Fruit fly (Drosophila melanogaster) whole organism, embryonic: ENCODE results near the gene kek6.

ENCODE experiments used
- Aef1 ChIP-seq: fragments of 200-800 bp; sonication (Bioruptor generic); IDR thresholded peaks from 3 replicates; pipeline ENCODE4 v1.3.6; 2022; ENCODE audit warnings: missing biosample characterization, missing genetic modification characterization
- Antp ChIP-seq: fragments of 200-800 bp; sonication (Bioruptor generic); optimal IDR thresholded peaks from 3 replicates; lab custom pipeline; 2016; ENCODE audit warnings: missing biosample characterization, missing genetic modification characterization
- Awh ChIP-seq: fragments of 200-800 bp; sonication (Bioruptor generic); IDR thresholded peaks from 2 replicates; pipeline ENCODE4, ENCODE4 v1.3.6; 2022; ENCODE audit warnings: missing biosample characterization, missing genetic modification characterization
- B-H2 ChIP-seq: fragments of 200-800 bp; sonication (Bioruptor generic); optimal IDR thresholded peaks from 2 replicates; lab custom pipeline; 2018; ENCODE audit warnings: missing biosample characterization, mild to moderate bottlenecking, missing genetic modification characterization
- Blimp-1 ChIP-seq: fragments of 200-800 bp; sonication (Bioruptor generic); optimal IDR thresholded peaks from 3 replicates; lab custom pipeline; 2018; ENCODE audit warnings: missing biosample characterization, missing genetic modification characterization, mild to moderate bottlenecking, moderate library complexity, missing genetic modification reagents
- CG10366 ChIP-seq: fragments of 200-800 bp; sonication (Bioruptor generic); IDR thresholded peaks from 2 replicates; pipeline ENCODE4 v1.3.6; 2022; ENCODE audit warnings: missing biosample characterization, missing genetic modification characterization
- CG10979 ChIP-seq: fragments of 200-800 bp; sonication (Bioruptor generic); optimal IDR thresholded peaks from 2 replicates; lab custom pipeline; 2018; ENCODE audit warnings: missing biosample characterization, mild to moderate bottlenecking, missing genetic modification characterization, moderate library complexity
- CG11247 ChIP-seq: fragments of 200-800 bp; sonication (Bioruptor generic); IDR thresholded peaks from 2 replicates; pipeline ENCODE4 v1.3.6; 2022; ENCODE audit warnings: missing biosample characterization, missing genetic modification characterization
- CG12071 ChIP-seq: fragments of 200-800 bp; sonication (Bioruptor generic); optimal IDR thresholded peaks from 3 replicates; lab custom pipeline; 2018; ENCODE audit warnings: missing biosample characterization, mild to moderate bottlenecking, missing genetic modification characterization
- CG12769 ChIP-seq: fragments of 200-800 bp; sonication (Bioruptor generic); optimal IDR thresholded peaks from 2 replicates; lab custom pipeline; 2019; ENCODE audit warnings: missing biosample characterization, mild to moderate bottlenecking, missing genetic modification characterization, moderate library complexity
- CG14965 ChIP-seq: fragments of 200-800 bp; sonication (Bioruptor generic); optimal IDR thresholded peaks from 2 replicates; lab custom pipeline; 2016; ENCODE audit warnings: missing biosample characterization, missing genetic modification characterization, borderline replicate concordance
- CG17912 ChIP-seq: fragments of 200-800 bp; sonication (Bioruptor generic); optimal IDR thresholded peaks from 2 replicates; lab custom pipeline; 2018; ENCODE audit warnings: missing biosample characterization, mild to moderate bottlenecking, missing genetic modification characterization
- CG30020 ChIP-seq: fragments of 200-800 bp; optimal IDR thresholded peaks from 2 replicates; lab custom pipeline; 2019; ENCODE audit warnings: missing biosample characterization, mild to moderate bottlenecking, missing genetic modification characterization, moderate library complexity
- CG31388 ChIP-seq: fragments of 200-800 bp; sonication (Bioruptor generic); optimal IDR thresholded peaks from 2 replicates; lab custom pipeline; 2016; ENCODE audit warnings: missing biosample characterization, missing genetic modification characterization
- CG3163 ChIP-seq: fragments of 200-800 bp; sonication (Bioruptor generic); optimal IDR thresholded peaks from 3 replicates; lab custom pipeline; 2016; ENCODE audit warnings: missing biosample characterization, missing genetic modification characterization
- CG32532 ChIP-seq: fragments of 200-800 bp; sonication (Bioruptor generic); IDR thresholded peaks from 2 replicates; pipeline ENCODE4 v1.3.6; 2022; ENCODE audit warnings: missing biosample characterization, missing genetic modification characterization
- CG32772 ChIP-seq: fragments of 200-800 bp; sonication (Bioruptor generic); IDR thresholded peaks from 2 replicates; pipeline ENCODE4 v1.3.6; 2022; ENCODE audit warnings: missing biosample characterization, missing genetic modification characterization
- CG4328 ChIP-seq: fragments of 200-800 bp; sonication (Bioruptor generic); optimal IDR thresholded peaks from 3 replicates; lab custom pipeline; 2017; ENCODE audit warnings: missing biosample characterization, missing genetic modification reagents, missing genetic modification characterization
- CG4360 ChIP-seq: fragments of 200-800 bp; sonication (Bioruptor generic); IDR thresholded peaks from 2 replicates; pipeline ENCODE4 v1.3.6; 2022; ENCODE audit warnings: missing biosample characterization, missing genetic modification characterization
- CG6175 ChIP-seq: fragments of 200-800 bp; sonication (Bioruptor generic); IDR thresholded peaks from 3 replicates; pipeline ENCODE4 v1.3.6; 2022; ENCODE audit warnings: missing biosample characterization, missing genetic modification characterization
- CG9797 ChIP-seq: fragments of 200-800 bp; sonication (Bioruptor generic); optimal IDR thresholded peaks from 3 replicates; lab custom pipeline; 2018; ENCODE audit warnings: missing biosample characterization, mild to moderate bottlenecking, missing genetic modification characterization
- CG9876 ChIP-seq: fragments of 200-800 bp; sonication (Bioruptor generic); optimal IDR thresholded peaks from 2 replicates; lab custom pipeline; 2016; ENCODE audit warnings: missing biosample characterization, missing genetic modification characterization
- CTCF ChIP-seq: fragments of 200-800 bp; sonication (Bioruptor generic); optimal IDR thresholded peaks from 2 replicates; lab custom pipeline; 2017; ENCODE audit warnings: missing biosample characterization, mild to moderate bottlenecking, missing genetic modification characterization, moderate library complexity
- Dip3 ChIP-seq: fragments of 200-800 bp; sonication (Bioruptor generic); optimal IDR thresholded peaks from 3 replicates; lab custom pipeline; 2016; ENCODE audit warnings: missing biosample characterization, missing genetic modification characterization
- E2f2 ChIP-seq: fragments of 200-800 bp; sonication (Bioruptor generic); IDR thresholded peaks from 2 replicates; pipeline ENCODE4 v1.3.6; 2022; ENCODE audit warnings: missing biosample characterization, missing genetic modification characterization
- HLH54F ChIP-seq: fragments of 200-800 bp; sonication (Bioruptor generic); optimal IDR thresholded peaks from 3 replicates; lab custom pipeline; 2016; ENCODE audit warnings: missing biosample characterization, missing genetic modification characterization
- Hr78 ChIP-seq, 2 experiments: fragments of 200-800 bp in 1 of 2; fragments of >200 bp in 1 of 2; sonication (Bioruptor generic) in 1 of 2; optimal IDR thresholded peaks; 2 replicates each; lab custom pipeline; 2017 to 2019; ENCODE audit warnings: missing biosample characterization in 2 of 2, missing genetic modification characterization in 2 of 2, mild to moderate bottlenecking in 1 of 2, moderate library complexity in 1 of 2
- Med ChIP-seq: fragments of 200-800 bp; sonication (Bioruptor generic); peaks from one replicate; lab custom pipeline; 2016; ENCODE audit warnings: missing biosample characterization, missing genetic modification characterization, mild to moderate bottlenecking, inconsistent platforms, moderate library complexity
- Meics ChIP-seq: fragments of 200-800 bp; sonication (Bioruptor generic); optimal IDR thresholded peaks from 2 replicates; lab custom pipeline; 2017; ENCODE audit warnings: missing biosample characterization, mild to moderate bottlenecking, missing genetic modification characterization
- Nf-YB ChIP-seq: fragments of 200-800 bp; sonication (Bioruptor generic); optimal IDR thresholded peaks from 3 replicates; lab custom pipeline; 2019; ENCODE audit warnings: missing biosample characterization, mild to moderate bottlenecking, missing genetic modification characterization, moderate library complexity
- Six4 ChIP-seq: fragments of 200-800 bp; sonication (Bioruptor generic); optimal IDR thresholded peaks from 2 replicates; lab custom pipeline; 2016; ENCODE audit warnings: missing biosample characterization, missing genetic modification characterization
- Trl ChIP-seq, 3 experiments: fragments of >200 bp in 2 of 3; fragments of 200-800 bp in 1 of 3; sonication (Bioruptor generic) in 1 of 3; optimal IDR thresholded peaks; 2 replicates in 1 of 3; 3 replicates in 2 of 3; lab custom pipeline; 2016 to 2017; ENCODE audit warnings: missing biosample characterization in 1 of 3, missing genetic modification characterization in 1 of 3
- abd-A ChIP-seq: fragments of 200-800 bp; sonication (Bioruptor generic); optimal IDR thresholded peaks from 3 replicates; lab custom pipeline; 2019; ENCODE audit warnings: missing biosample characterization, mild to moderate bottlenecking, missing genetic modification characterization, moderate library complexity
- aop ChIP-seq: fragments of 200-800 bp; sonication (Bioruptor generic); IDR thresholded peaks from 2 replicates; pipeline ENCODE4 v1.3.6; 2022; ENCODE audit warnings: missing biosample characterization, missing genetic modification characterization
- bbx ChIP-seq: fragments of 200-800 bp; sonication (Bioruptor generic); IDR thresholded peaks from 2 replicates; pipeline ENCODE4 v1.3.6; 2022; ENCODE audit warnings: missing biosample characterization, missing genetic modification characterization; ENCODE audit not compliant: partially characterized antibody
- cg ChIP-seq: fragments of 200-800 bp; sonication (Bioruptor generic); optimal IDR thresholded peaks from 3 replicates; lab custom pipeline; 2019; ENCODE audit warnings: missing biosample characterization, mild to moderate bottlenecking, missing genetic modification characterization, moderate library complexity
- ci ChIP-seq: fragments of 200-800 bp; sonication (Bioruptor generic); IDR thresholded peaks from 3 replicates; pipeline ENCODE4 v1.3.6; 2022; ENCODE audit warnings: missing biosample characterization, missing genetic modification characterization
- dimm ChIP-seq: fragments of 200-800 bp; sonication (Bioruptor generic); IDR thresholded peaks from 2 replicates; pipeline ENCODE4 v1.3.6; 2022; ENCODE audit warnings: missing biosample characterization, missing genetic modification characterization
- dm ChIP-seq: fragments of 200-800 bp; sonication (Bioruptor generic); optimal IDR thresholded peaks from 3 replicates; lab custom pipeline; 2016; ENCODE audit warnings: missing biosample characterization, missing genetic modification characterization
- dmrt99B ChIP-seq: fragments of 200-800 bp; sonication (Bioruptor generic); optimal IDR thresholded peaks from 2 replicates; lab custom pipeline; 2018; ENCODE audit warnings: missing biosample characterization, mild to moderate bottlenecking, missing genetic modification characterization, moderate library complexity
- ems ChIP-seq: fragments of 200-800 bp; sonication (Bioruptor generic); optimal IDR thresholded peaks from 3 replicates; lab custom pipeline; 2016; ENCODE audit warnings: missing biosample characterization, missing genetic modification characterization
- jigr1 ChIP-seq: fragments of 200-800 bp; sonication (Bioruptor generic); IDR thresholded peaks from 3 replicates; pipeline ENCODE4 v1.3.6; 2022; ENCODE audit warnings: missing biosample characterization, missing genetic modification characterization
- mirr ChIP-seq: fragments of 200-800 bp; sonication (Bioruptor generic); optimal IDR thresholded peaks from 3 replicates; lab custom pipeline; 2018; ENCODE audit warnings: missing biosample characterization, mild to moderate bottlenecking, missing genetic modification characterization
- p53 ChIP-seq: fragments of 200-800 bp; sonication (Bioruptor generic); optimal IDR thresholded peaks from 2 replicates; lab custom pipeline; 2016; ENCODE audit warnings: missing biosample characterization, missing genetic modification characterization
- scrt ChIP-seq: fragments of 200-800 bp; sonication (Bioruptor generic); optimal IDR thresholded peaks from 2 replicates; lab custom pipeline; 2018; ENCODE audit warnings: missing biosample characterization, mild to moderate bottlenecking, missing genetic modification characterization, moderate library complexity
- slou ChIP-seq: fragments of 200-800 bp; sonication (Bioruptor generic); optimal IDR thresholded peaks from 3 replicates; lab custom pipeline; 2016; ENCODE audit warnings: missing biosample characterization, missing genetic modification characterization
- sob ChIP-seq: fragments of 200-800 bp; sonication (Bioruptor generic); IDR thresholded peaks from 2 replicates; pipeline ENCODE4 v1.3.6; 2022; ENCODE audit warnings: missing biosample characterization, missing genetic modification characterization
- trem ChIP-seq: fragments of 200-800 bp; optimal IDR thresholded peaks from 3 replicates; lab custom pipeline; 2019; ENCODE audit warnings: missing biosample characterization, mild to moderate bottlenecking, missing genetic modification characterization, moderate library complexity
- vfl ChIP-seq: fragments of 200-800 bp; sonication (Bioruptor generic); optimal IDR thresholded peaks from 2 replicates; lab custom pipeline; 2016; ENCODE audit warnings: missing biosample characterization, missing genetic modification characterization
- yki ChIP-seq: fragments of >200 bp; optimal IDR thresholded peaks from 3 replicates; lab custom pipeline; 2018

Gene kek6

DNA sequence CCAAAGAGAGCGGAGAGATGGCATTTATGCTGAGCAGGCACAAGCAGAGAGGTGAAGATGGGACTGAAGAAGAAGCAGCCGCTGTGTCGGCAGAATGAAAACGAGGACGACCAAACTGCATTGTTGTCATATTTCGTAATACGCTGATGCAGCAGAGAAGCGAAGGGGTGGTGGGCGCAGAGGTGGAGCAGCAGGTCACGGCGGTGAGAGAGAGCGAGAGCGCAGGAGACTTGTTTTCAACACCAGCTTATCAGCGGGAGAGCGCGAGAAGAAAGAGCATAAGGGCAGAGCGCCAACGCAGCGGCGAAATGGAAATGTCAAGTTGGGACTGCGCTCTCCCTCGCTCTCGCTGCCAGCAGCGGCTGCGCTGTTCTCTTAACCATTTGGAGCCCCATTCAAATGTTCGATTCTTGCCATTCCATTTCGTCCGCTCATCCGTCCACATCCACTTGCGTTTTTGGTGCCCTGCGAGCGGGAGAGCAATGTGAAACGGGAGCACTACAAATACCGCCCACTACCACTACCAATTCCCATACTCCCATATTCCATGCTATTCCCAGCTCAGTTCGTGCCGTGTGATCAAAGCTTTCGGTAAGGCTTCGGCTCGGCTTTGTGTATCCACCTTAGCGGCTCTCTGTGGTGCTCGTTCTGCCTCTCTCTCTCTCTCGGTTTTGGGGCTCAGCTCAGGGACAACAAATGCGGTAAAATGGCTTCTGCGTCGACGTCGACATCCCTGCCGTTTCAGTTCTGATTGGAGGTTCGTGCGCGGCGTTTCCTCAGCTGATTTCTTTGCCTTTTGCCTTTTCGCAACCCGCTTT, 91.6 kb downstream of the kek6 start, which contains the start of gene ttk (continued):
- TF ChIP-seq Nf-YB (GFP tag; lab: Kevin White, UChicago), result peak; percentile 0
- no peak for TF ChIP-seq CG10366 (GFP tag; lab: Robert Waterston, UW)
- peak; percentile 96 for TF ChIP-seq yki (lab: Kevin White, UChicago)
- TF ChIP-seq Aef1 (GFP tag; lab: Robert Waterston, UW), result no peak
- TF ChIP-seq aop (GFP tag; lab: Robert Waterston, UW), result no peak
- no peak for TF ChIP-seq Awh (GFP tag; lab: Robert Waterston, UW)
- TF ChIP-seq Hr78 (GFP tag; optimal IDR thresholded peaks at IDR 0.05; lab: Kevin White, UChicago), result peak in 1 of 2 experiments; percentile 97
- no peak for TF ChIP-seq CG14965 (GFP tag; lab: Kevin White, UChicago)
- TF ChIP-seq dmrt99B (tag; lab: Kevin White, UChicago), result peak; percentile 13
- no peak for TF ChIP-seq CG9797 (GFP tag; lab: Kevin White, UChicago)
- no peak for TF ChIP-seq CG31388 (GFP tag; lab: Kevin White, UChicago)
- no peak for TF ChIP-seq slou (GFP tag; lab: Kevin White, UChicago)
- peak; percentile 72 for TF ChIP-seq Med
- TF ChIP-seq CG10979, result no peak
- no peak for TF ChIP-seq mirr
- TF ChIP-seq Dip3, result no peak
- peak; percentile 95 to 97 for TF ChIP-seq Trl (optimal IDR thresholded peaks at IDR 0.05; lab: Kevin White, UChicago)
- peak; percentile 41 for TF ChIP-seq Trl (GFP tag; optimal IDR thresholded peaks at IDR 0.05; lab: Kevin White, UChicago)
- no peak for TF ChIP-seq CTCF (GFP tag; lab: Kevin White, UChicago)
- TF ChIP-seq sob (GFP tag; lab: Robert Waterston, UW), result no peak
- no peak for TF ChIP-seq Antp
- TF ChIP-seq CG9876, result no peak
- TF ChIP-seq Blimp-1 (GFP tag; lab: Kevin White, UChicago), result no peak
- TF ChIP-seq vfl (GFP tag; lab: Kevin White, UChicago), result no peak
- no peak for TF ChIP-seq CG17912 (GFP tag; lab: Kevin White, UChicago)
- 0 out of 2 replicates have a peak, but pooled peaks have one; percentile 22 for TF ChIP-seq bbx (GFP tag; lab: Robert Waterston, UW)
- TF ChIP-seq abd-A (tag; lab: Kevin White, UChicago), result no peak
- no peak; the same call in none of the 2 replicates for TF ChIP-seq E2f2 (GFP tag; lab: Robert Waterston, UW)
- no peak for TF ChIP-seq CG30020 (tag; lab: Kevin White, UChicago)
- TF ChIP-seq p53 (GFP tag; lab: Kevin White, UChicago), result no peak
- TF ChIP-seq CG32532 (GFP tag; lab: Robert Waterston, UW), result peak; percentile 56; the same call in 1 of the 2 replicates
- no peak for TF ChIP-seq dm
- TF ChIP-seq CG32772, result no peak
- TF ChIP-seq Six4 (GFP tag; lab: Kevin White, UChicago), result no peak
- no peak for TF ChIP-seq B-H2 (GFP tag; lab: Kevin White, UChicago)
- no peak for TF ChIP-seq CG12071 (GFP tag; lab: Kevin White, UChicago)
- TF ChIP-seq cg (GFP tag; lab: Kevin White, UChicago), result peak; percentile 45
- peak; percentile 95 for TF ChIP-seq CG12769 (tag; lab: Kevin White, UChicago)
- no peak for TF ChIP-seq dimm (GFP tag; lab: Robert Waterston, UW)
- TF ChIP-seq trem (tag; lab: Kevin White, UChicago), result no peak
- no peak for TF ChIP-seq scrt (GFP tag; lab: Kevin White, UChicago)
- TF ChIP-seq ems (GFP tag; lab: Kevin White, UChicago), result no peak
- TF ChIP-seq CG11247 (GFP tag; lab: Robert Waterston, UW), result no peak
- peak; percentile 17 for TF ChIP-seq CG4328 (GFP tag; lab: Kevin White, UChicago)
- TF ChIP-seq CG4360, result 0 out of 2 replicates have a peak, but pooled peaks have one; percentile 54
- TF ChIP-seq CG6175 (GFP tag; lab: Robert Waterston, UW), result no peak
- TF ChIP-seq CG3163 (GFP tag; lab: Kevin White, UChicago), result peak; percentile 87
- TF ChIP-seq Meics, result no peak
- TF ChIP-seq ci, result peak; percentile 8; the same call in 1 of the 3 replicates
- no peak for TF ChIP-seq HLH54F (GFP tag; lab: Kevin White, UChicago)
- TF ChIP-seq jigr1 (GFP tag; lab: Robert Waterston, UW), result no peak
